Worm (Caenorhabditis elegans) whole organism, young adult: Measurements from ENCODE around the gene T10D4.6.
A peak's percentile ranks its signal among the peaks of the same experiment; 100 is the strongest.

ENCODE experiments used
- B0019.2 ChIP-seq: fragments of 200-800 bp; sonication (Bioruptor generic); conservative IDR thresholded peaks from 2 replicates; pipeline ENCODE4 v1.3.6; 2022; ENCODE audit warnings: missing genetic modification reagents, missing genetic modification characterization, missing compliant biosample characterization
- B0035.1 ChIP-seq: sonication (generic microtip); optimal IDR thresholded peaks from 2 replicates; lab custom pipeline; 2016; ENCODE audit warnings: missing genetic modification characterization, mild to moderate bottlenecking, missing compliant biosample characterization, missing genotype, missing genetic modification reagents
- B0261.1 ChIP-seq: sonication (generic microtip); optimal IDR thresholded peaks from 2 replicates; lab custom pipeline; 2016; ENCODE audit warnings: mild to moderate bottlenecking, missing genetic modification characterization, moderate library complexity, missing compliant biosample characterization
- D2030.7 ChIP-seq: fragments of 200-800 bp; sonication (Bioruptor generic); IDR thresholded peaks from 2 replicates; pipeline ENCODE4 v1.3.6; 2022; ENCODE audit warnings: missing genetic modification reagents, missing genetic modification characterization, missing compliant biosample characterization
- F10E7.11 ChIP-seq: sonication (generic microtip); optimal IDR thresholded peaks from 2 replicates; lab custom pipeline; 2017; ENCODE audit warnings: mild to moderate bottlenecking, missing genetic modification characterization, moderate library complexity, missing compliant biosample characterization
- F33H1.4 ChIP-seq: fragments of 200-800 bp; sonication (Bioruptor generic); IDR thresholded peaks from 2 replicates; pipeline ENCODE4 v1.3.6; 2022; ENCODE audit warnings: missing genetic modification reagents, missing genetic modification characterization, missing compliant biosample characterization
- F37B4.10 ChIP-seq: fragments of 200-800 bp; sonication (Bioruptor generic); IDR thresholded peaks from 2 replicates; pipeline ENCODE4 v1.3.6; 2022; ENCODE audit warnings: missing genetic modification characterization, missing compliant biosample characterization
- F39B2.1 ChIP-seq: fragments of 200-800 bp; sonication (Bioruptor generic); IDR thresholded peaks from 2 replicates; pipeline ENCODE4 v1.3.6; 2022; ENCODE audit warnings: missing genetic modification reagents, missing genetic modification characterization, missing compliant biosample characterization
- F49E8.2 ChIP-seq: sonication (generic microtip); optimal IDR thresholded peaks from 3 replicates; lab custom pipeline; 2017; ENCODE audit warnings: missing genetic modification characterization, mild to moderate bottlenecking, missing compliant biosample characterization, antibody characterized with exemption, moderate library complexity; ENCODE audit not compliant: insufficient read depth
- F55B11.4 ChIP-seq: sonication (generic microtip); optimal IDR thresholded peaks from 2 replicates; lab custom pipeline; 2016; ENCODE audit warnings: missing compliant biosample characterization, missing genetic modification characterization, borderline replicate concordance; ENCODE audit not compliant: insufficient read depth
- K12H6.12 ChIP-seq: fragments of 200-800 bp; sonication (Bioruptor generic); optimal IDR thresholded peaks from 2 replicates; lab custom pipeline; 2018; ENCODE audit warnings: mild to moderate bottlenecking, missing genetic modification characterization, missing compliant biosample characterization
- T07F8.4 ChIP-seq: sonication (generic microtip); optimal IDR thresholded peaks from 2 replicates; lab custom pipeline; 2016; ENCODE audit warnings: mild to moderate bottlenecking, missing genetic modification characterization, moderate library complexity, missing compliant biosample characterization
- T26A5.8 ChIP-seq: sonication (generic microtip); optimal IDR thresholded peaks from 2 replicates; lab custom pipeline; 2016; ENCODE audit warnings: missing genetic modification characterization, missing compliant biosample characterization
- Y53F4B.3 ChIP-seq: fragments of 200-800 bp; sonication (Bioruptor generic); IDR thresholded peaks from 2 replicates; pipeline ENCODE4 v1.3.6; 2022; ENCODE audit warnings: missing genetic modification reagents, missing genetic modification characterization, missing compliant biosample characterization
- Y56A3A.18 ChIP-seq: fragments of 200-800 bp; sonication (Bioruptor generic); IDR thresholded peaks from 2 replicates; pipeline ENCODE4 v1.3.6; 2022; ENCODE audit warnings: missing genetic modification reagents, missing genetic modification characterization, missing compliant biosample characterization
- Y79H2A.3 ChIP-seq: fragments of 200-800 bp; sonication (Bioruptor generic); conservative IDR thresholded peaks from 2 replicates; pipeline ENCODE4 v1.3.6; 2022; ENCODE audit warnings: missing genetic modification reagents, missing genetic modification characterization, missing compliant biosample characterization
- Y95B8A.8 ChIP-seq: fragments of 200-800 bp; sonication (Bioruptor generic); IDR thresholded peaks from 2 replicates; pipeline ENCODE4 v1.3.6; 2022; ENCODE audit warnings: missing genetic modification reagents, missing genetic modification characterization, missing compliant biosample characterization
- ama-1 ChIP-seq, 3 experiments: fragments of 150-350 bp in 1 of 3; sonication (generic microtip) in 2 of 3; optimal IDR thresholded peaks; 2 replicates each; lab custom pipeline; 2014 to 2018; ENCODE audit warnings: missing biosample characterization in 2 of 3, missing genetic modification characterization in 2 of 3, missing genetic modification reagents in 2 of 3
- aptf-3 ChIP-seq: fragments of 200-800 bp; sonication (Bioruptor generic); IDR thresholded peaks from 2 replicates; pipeline ENCODE4 v1.3.6; 2022; ENCODE audit warnings: missing genetic modification characterization, missing compliant biosample characterization
- athp-1 ChIP-seq: sonication (generic microtip); optimal IDR thresholded peaks from 2 replicates; lab custom pipeline; 2017; ENCODE audit warnings: mild to moderate bottlenecking, missing genetic modification characterization, missing compliant biosample characterization
- attf-3 ChIP-seq: fragments of 200-800 bp; sonication (Bioruptor generic); conservative IDR thresholded peaks from 2 replicates; pipeline ENCODE4 v1.3.6; 2022; ENCODE audit warnings: missing genetic modification reagents, missing genetic modification characterization, missing compliant biosample characterization
- bed-2 ChIP-seq: fragments of 200-800 bp; sonication (Bioruptor generic); IDR thresholded peaks from 2 replicates; pipeline ENCODE4 v1.3.6; 2022; ENCODE audit warnings: missing genetic modification reagents, missing genetic modification characterization, missing compliant biosample characterization
- cebp-1 ChIP-seq, 2 experiments: fragments of 200-800 bp in 1 of 2; sonication (Bioruptor generic) in 1 of 2; sonication (generic microtip) in 1 of 2; IDR thresholded peaks in 1 of 2; optimal IDR thresholded peaks in 1 of 2; 2 replicates each; pipeline versions ENCODE4 v1.3.6 to Lab custom; 2017 to 2022; ENCODE audit warnings: missing compliant biosample characterization in 2 of 2, missing genetic modification characterization in 2 of 2, mild to moderate bottlenecking in 1 of 2, missing genetic modification reagents in 1 of 2, moderate library complexity in 1 of 2
- chd-7 ChIP-seq: sonication (generic microtip); optimal IDR thresholded peaks from 2 replicates; lab custom pipeline; 2016; ENCODE audit warnings: mild to moderate bottlenecking, missing genetic modification characterization, moderate library complexity, missing compliant biosample characterization
- dox-1 ChIP-seq: fragments of 200-800 bp; sonication (Bioruptor generic); IDR thresholded peaks from 2 replicates; pipeline ENCODE4 v1.3.6; 2022; ENCODE audit warnings: missing genetic modification reagents, missing genetic modification characterization, missing compliant biosample characterization
- efl-1 ChIP-seq: fragments of 150-350 bp; optimal IDR thresholded peaks from 2 replicates; lab custom pipeline; 2014; ENCODE audit warnings: missing biosample characterization, missing genetic modification reagents, missing genetic modification characterization
- egl-44 ChIP-seq: fragments of 200-800 bp; sonication (Bioruptor generic); IDR thresholded peaks from 2 replicates; pipeline ENCODE4 v1.3.6; 2022; ENCODE audit warnings: missing genetic modification reagents, missing genetic modification characterization, missing compliant biosample characterization
- ekl-4 ChIP-seq: fragments of 200-800 bp; sonication (Bioruptor generic); IDR thresholded peaks from 2 replicates; pipeline ENCODE4 v1.3.6; 2022; ENCODE audit warnings: missing genetic modification reagents, missing genetic modification characterization, missing compliant biosample characterization
- hmg-1.2 ChIP-seq: fragments of 200-800 bp; sonication (Bioruptor generic); IDR thresholded peaks from 2 replicates; pipeline ENCODE4 v1.3.6; 2022; ENCODE audit warnings: missing genetic modification reagents, missing genetic modification characterization, missing compliant biosample characterization
- hmg-20 ChIP-seq: fragments of 200-800 bp; sonication (Bioruptor generic); IDR thresholded peaks from 2 replicates; pipeline ENCODE4 v1.3.6; 2022; ENCODE audit warnings: missing genetic modification reagents, missing genetic modification characterization, missing compliant biosample characterization
- hsf-1 ChIP-seq: fragments of 200-800 bp; sonication (Bioruptor generic); IDR thresholded peaks from 2 replicates; pipeline ENCODE4 v1.3.6; 2022; ENCODE audit warnings: missing genetic modification reagents, missing genetic modification characterization, missing compliant biosample characterization
- let-526 ChIP-seq: fragments of 200-800 bp; sonication (Bioruptor generic); IDR thresholded peaks from 2 replicates; pipeline ENCODE4 v1.3.6; 2022; ENCODE audit warnings: missing genetic modification reagents, missing genetic modification characterization, missing compliant biosample characterization
- lin-26 ChIP-seq: fragments of 200-800 bp; sonication (Bioruptor generic); IDR thresholded peaks from 2 replicates; pipeline ENCODE4 v1.3.6; 2022; ENCODE audit warnings: missing genetic modification reagents, missing genetic modification characterization, missing compliant biosample characterization
- lir-1 ChIP-seq: fragments of 200-800 bp; sonication (Bioruptor generic); conservative IDR thresholded peaks from 2 replicates; pipeline ENCODE4 v1.3.6; 2022; ENCODE audit warnings: missing genetic modification reagents, missing genetic modification characterization, missing compliant biosample characterization
- madf-8 ChIP-seq: fragments of 200-800 bp; sonication (Bioruptor generic); conservative IDR thresholded peaks from 2 replicates; pipeline ENCODE4 v1.3.6; 2022; ENCODE audit warnings: missing genetic modification reagents, missing genetic modification characterization, missing compliant biosample characterization
- mel-28 ChIP-seq: sonication (generic microtip); optimal IDR thresholded peaks from 2 replicates; lab custom pipeline; 2016; ENCODE audit warnings: borderline replicate concordance, mild to moderate bottlenecking, missing genetic modification characterization, missing compliant biosample characterization
- nhr-27 ChIP-seq: fragments of 200-800 bp; sonication (Bioruptor generic); optimal IDR thresholded peaks from 2 replicates; lab custom pipeline; 2018; ENCODE audit warnings: mild to moderate bottlenecking, missing genetic modification characterization, moderate library complexity, missing compliant biosample characterization
- nhr-90 ChIP-seq: sonication (generic microtip); optimal IDR thresholded peaks from 2 replicates; lab custom pipeline; 2016; ENCODE audit warnings: missing genotype, mild to moderate bottlenecking, missing genetic modification characterization, missing compliant biosample characterization
- pbrm-1 ChIP-seq: fragments of 200-800 bp; sonication (Bioruptor generic); IDR thresholded peaks from 2 replicates; pipeline ENCODE4 v1.3.6; 2022; ENCODE audit warnings: missing genetic modification reagents, missing genetic modification characterization, missing compliant biosample characterization
- pha-4 ChIP-seq: fragments of 150-350 bp; sonication (generic microtip); optimal IDR thresholded peaks from 2 replicates; lab custom pipeline; 2014; ENCODE audit warnings: missing biosample characterization, missing genetic modification reagents, missing genetic modification characterization
- snpc-1.3 ChIP-seq: sonication (generic microtip); optimal IDR thresholded peaks from 2 replicates; lab custom pipeline; 2017; ENCODE audit warnings: missing genetic modification characterization, mild to moderate bottlenecking, missing compliant biosample characterization, antibody characterized with exemption, moderate library complexity, missing genotype, missing genetic modification reagents; ENCODE audit not compliant: insufficient read depth
- tbp1 ChIP-seq: fragments of 200-800 bp; sonication (Bioruptor generic); optimal IDR thresholded peaks from 2 replicates; lab custom pipeline; 2018; ENCODE audit warnings: mild to moderate bottlenecking, missing genetic modification characterization, missing compliant biosample characterization
- unc-62 ChIP-seq: fragments of 150-350 bp; optimal IDR thresholded peaks from 2 replicates; lab custom pipeline; 2014; ENCODE audit warnings: missing biosample characterization, missing genetic modification reagents, missing genetic modification characterization
- zfh-2 ChIP-seq: fragments of 200-800 bp; sonication (Bioruptor generic); conservative IDR thresholded peaks from 2 replicates; pipeline ENCODE4 v1.3.6; 2022; ENCODE audit warnings: missing genetic modification reagents, missing genetic modification characterization, missing compliant biosample characterization
- ztf-18 ChIP-seq: sonication (generic microtip); optimal IDR thresholded peaks from 2 replicates; lab custom pipeline; 2016; ENCODE audit warnings: missing genotype, mild to moderate bottlenecking, missing genetic modification characterization, missing compliant biosample characterization
- ztf-22 ChIP-seq: fragments of 200-800 bp; sonication (Bioruptor generic); optimal IDR thresholded peaks from 2 replicates; lab custom pipeline; 2018; ENCODE audit warnings: mild to moderate bottlenecking, missing genetic modification characterization, moderate library complexity, missing compliant biosample characterization

Gene T10D4.6

ce11 chrII:3076915-3077314 is 42.2 kb upstream of the T10D4.6 start, which contains the start of gene Y25C1A.8 (continued):
- no peak for TF ChIP-seq F37B4.10
- TF ChIP-seq zfh-2 (GFP tag; lab: Robert Waterston, UW) = peak; percentile 86
- TF ChIP-seq nhr-90 (tag; lab: Kevin White, UChicago) = no peak
- no peak for TF ChIP-seq egl-44
- no peak; the same call in 1 of the 2 replicates for TF ChIP-seq Y56A3A.18
- no peak for TF ChIP-seq hmg-20 (GFP tag; lab: Robert Waterston, UW)
- TF ChIP-seq efl-1 (GFP tag; lab: Kevin White, UChicago) = peak; percentile 51
- no peak for TF ChIP-seq bed-2 (GFP tag; lab: Robert Waterston, UW)
- peak; percentile 51 for TF ChIP-seq snpc-1.3 (tag; lab: Kevin White, UChicago)
- TF ChIP-seq T07F8.4 (tag; lab: Kevin White, UChicago) = no peak
- TF ChIP-seq K12H6.12 = peak; percentile 70
- no peak for TF ChIP-seq F10E7.11 (tag; lab: Kevin White, UChicago)
- TF ChIP-seq D2030.7 = peak; percentile 75; the same call in 1 of the 2 replicates
- TF ChIP-seq B0261.1 (tag; lab: Kevin White, UChicago) = peak; percentile 36
- no peak for TF ChIP-seq attf-3 (GFP tag; lab: Robert Waterston, UW)
- no peak for TF ChIP-seq ztf-22
- TF ChIP-seq ekl-4 (GFP tag; lab: Robert Waterston, UW) = peak; percentile 90; the same call in 1 of the 2 replicates
- peak; percentile 100 for TF ChIP-seq F33H1.4 (GFP tag; lab: Robert Waterston, UW)
- peak; percentile 71 for TF ChIP-seq tbp1 (GFP tag; lab: Kevin White, UChicago)
- TF ChIP-seq F49E8.2 (tag; lab: Kevin White, UChicago) = peak; percentile 70
- no peak for TF ChIP-seq nhr-27 (tag; lab: Kevin White, UChicago)
- peak; percentile 24 for TF ChIP-seq pha-4
- no peak for TF ChIP-seq ama-1 (optimal IDR thresholded peaks at IDR 0.05; lab: Kevin White, UChicago)
- TF ChIP-seq ama-1 (GFP tag; optimal IDR thresholded peaks at IDR 0.05; lab: Kevin White, UChicago) = peak in 1 of 2 experiments; percentile 16
- TF ChIP-seq lir-1 (GFP tag; lab: Robert Waterston, UW) = no peak; the same call in 1 of the 2 replicates
- TF ChIP-seq let-526 (GFP tag; lab: Robert Waterston, UW) = no peak
- no peak for TF ChIP-seq Y79H2A.3 (GFP tag; lab: Robert Waterston, UW)
- TF ChIP-seq pbrm-1 = peak; percentile 96
- TF ChIP-seq Y95B8A.8 = no peak; the same call in none of the 2 replicates
- TF ChIP-seq hsf-1 (GFP tag; lab: Robert Waterston, UW) = no peak
- TF ChIP-seq unc-62 (GFP tag; lab: Kevin White, UChicago) = no peak
- no peak for TF ChIP-seq F55B11.4 (tag; lab: Kevin White, UChicago)
- no peak for TF ChIP-seq aptf-3
- no peak; the same call in 1 of the 2 replicates for TF ChIP-seq dox-1
- TF ChIP-seq athp-1 = peak; percentile 62
- peak; percentile 52 for TF ChIP-seq ztf-18
- peak; percentile 58 for TF ChIP-seq mel-28 (tag; lab: Kevin White, UChicago)
- TF ChIP-seq T26A5.8 (tag; lab: Kevin White, UChicago) = no peak
- no peak for TF ChIP-seq F39B2.1 (GFP tag; lab: Robert Waterston, UW)
- peak; percentile 86 for TF ChIP-seq cebp-1 (GFP tag; IDR thresholded peaks at IDR 0.05; lab: Robert Waterston, UW)
- TF ChIP-seq cebp-1 (tag; optimal IDR thresholded peaks at IDR 0.05; lab: Kevin White, UChicago) = peak; percentile 95
- TF ChIP-seq lin-26 = no peak
- TF ChIP-seq chd-7 = no peak
- TF ChIP-seq Y53F4B.3 (GFP tag; lab: Robert Waterston, UW) = no peak
- TF ChIP-seq madf-8 = peak; percentile 28; the same call in 1 of the 2 replicates
- TF ChIP-seq hmg-1.2 (GFP tag; lab: Robert Waterston, UW) = peak; percentile 75
- no peak for TF ChIP-seq B0019.2
- TF ChIP-seq B0035.1 (tag; lab: Kevin White, UChicago) = peak; percentile 40
